Fruit fly (Drosophila melanogaster) whole organism, adult: ENCODE data around the gene CG12099.

Experiments
- CG11617 ChIP-seq: fragments of 200-800 bp; sonication (Bioruptor generic); optimal IDR thresholded peaks from 2 replicates; lab custom pipeline; 2017; ENCODE audit warnings: mild to moderate bottlenecking, missing biosample characterization, missing genetic modification reagents, missing genetic modification characterization
- CG1620 ChIP-seq: fragments of 200-800 bp; sonication (Bioruptor generic); optimal IDR thresholded peaks from 2 replicates; lab custom pipeline; 2016; ENCODE audit warnings: missing biosample characterization, missing genetic modification characterization
- Clk ChIP-seq: fragments of 200-800 bp; sonication (Bioruptor generic); optimal IDR thresholded peaks from 2 replicates; lab custom pipeline; 2017; ENCODE audit warnings: missing biosample characterization, missing genetic modification characterization
- Mnt ChIP-seq: fragments of 200-800 bp; sonication (Bioruptor generic); optimal IDR thresholded peaks from 2 replicates; lab custom pipeline; 2016; ENCODE audit warnings: missing biosample characterization, mild to moderate bottlenecking, missing genetic modification characterization
- bab1 ChIP-seq: fragments of 200-800 bp; sonication (Bioruptor generic); optimal IDR thresholded peaks from 3 replicates; lab custom pipeline; 2019; ENCODE audit warnings: missing biosample characterization, mild to moderate bottlenecking, missing genetic modification characterization, moderate library complexity
- cnc ChIP-seq, 2 experiments: fragments of >200 bp; optimal IDR thresholded peaks; 2 replicates each; lab custom pipeline; 2017
- kay ChIP-seq: fragments of 200-800 bp; sonication (Bioruptor generic); peaks from one replicate; lab custom pipeline; 2016; ENCODE audit warnings: missing biosample characterization, missing genetic modification characterization, borderline replicate concordance
- ovo ChIP-seq: fragments of 200-800 bp; sonication (Bioruptor generic); optimal IDR thresholded peaks from 2 replicates; lab custom pipeline; 2016; ENCODE audit warnings: missing biosample characterization, missing genetic modification characterization
- pad ChIP-seq: fragments of 200-800 bp; sonication (Bioruptor generic); optimal IDR thresholded peaks from 3 replicates; lab custom pipeline; 2017; ENCODE audit warnings: missing biosample characterization, missing genetic modification characterization, mild to moderate bottlenecking, moderate library complexity, missing genetic modification reagents
- toe ChIP-seq: fragments of 200-800 bp; sonication (Bioruptor generic); optimal IDR thresholded peaks from 2 replicates; lab custom pipeline; 2016; ENCODE audit warnings: missing biosample characterization, missing genetic modification characterization

- no peak for TF ChIP-seq ovo
- no peak for TF ChIP-seq pad (GFP tag; lab: Kevin White, UChicago)
- TF ChIP-seq cnc (optimal IDR thresholded peaks at IDR 0.05; lab: Kevin White, UChicago), result no peak
- TF ChIP-seq toe (GFP tag; lab: Kevin White, UChicago), result no peak
- no peak for TF ChIP-seq Mnt
- TF ChIP-seq CG1620 (GFP tag; lab: Kevin White, UChicago), result no peak
- no peak for TF ChIP-seq CG11617 (GFP tag; lab: Kevin White, UChicago)
- TF ChIP-seq Clk (GFP tag; lab: Kevin White, UChicago), result no peak
- TF ChIP-seq kay (GFP tag; lab: Kevin White, UChicago), result no peak
- no peak for TF ChIP-seq bab1
Observed at dm6 chr3L:1565092-1565491, 6.8 kb upstream of the CG12099 start, which contains the start of gene CG12003.
